Fruit fly (Drosophila melanogaster) whole organism, embryonic: Measurements from ENCODE around the gene CG6398.
A peak's percentile ranks its signal among the peaks of the same experiment; 100 is the strongest.

Source experiments
- Atf-2 ChIP-seq: fragments of 200-800 bp; sonication (Bioruptor generic); optimal IDR thresholded peaks from 2 replicates; lab custom pipeline; 2016; ENCODE audit warnings: missing biosample characterization, missing genetic modification characterization
- BtbVII ChIP-seq: fragments of 200-800 bp; sonication (Bioruptor generic); optimal IDR thresholded peaks from 3 replicates; lab custom pipeline; 2017; ENCODE audit warnings: missing biosample characterization, mild to moderate bottlenecking, missing genetic modification characterization
- CG10274 ChIP-seq: fragments of 200-800 bp; sonication (Bioruptor generic); optimal IDR thresholded peaks from 3 replicates; lab custom pipeline; 2017; ENCODE audit warnings: missing biosample characterization, mild to moderate bottlenecking, missing genetic modification characterization
- CG14441 ChIP-seq: fragments of 200-800 bp; sonication (Bioruptor generic); IDR thresholded peaks from 2 replicates; pipeline ENCODE4 v1.3.6; 2022; ENCODE audit warnings: missing biosample characterization, missing genetic modification characterization
- CG14667 ChIP-seq: fragments of 200-800 bp; sonication (Bioruptor generic); IDR thresholded peaks from 2 replicates; pipeline ENCODE4 v1.3.6; 2022; ENCODE audit warnings: missing biosample characterization, missing genetic modification characterization
- CG16815 ChIP-seq: fragments of 200-800 bp; sonication (Bioruptor generic); optimal IDR thresholded peaks from 3 replicates; lab custom pipeline; 2017; ENCODE audit warnings: missing biosample characterization, mild to moderate bottlenecking, missing genetic modification characterization
- CG17829 ChIP-seq: fragments of 200-800 bp; optimal IDR thresholded peaks from 2 replicates; lab custom pipeline; 2019; ENCODE audit warnings: missing biosample characterization, mild to moderate bottlenecking, missing genetic modification characterization, moderate library complexity
- CG1792 ChIP-seq: fragments of 200-800 bp; sonication (Bioruptor generic); optimal IDR thresholded peaks from 2 replicates; lab custom pipeline; 2016; ENCODE audit warnings: missing biosample characterization, missing genetic modification characterization
- CG18476 ChIP-seq: fragments of 200-800 bp; sonication (Bioruptor generic); optimal IDR thresholded peaks from 2 replicates; lab custom pipeline; 2016; ENCODE audit warnings: missing biosample characterization, mild to moderate bottlenecking, missing genetic modification characterization
- CG2875 ChIP-seq: fragments of 200-800 bp; sonication (Bioruptor generic); optimal IDR thresholded peaks from 2 replicates; lab custom pipeline; 2017; ENCODE audit warnings: missing biosample characterization, mild to moderate bottlenecking, missing genetic modification characterization, missing genetic modification reagents
- CG30403 ChIP-seq: fragments of 200-800 bp; sonication (Bioruptor generic); optimal IDR thresholded peaks from 3 replicates; lab custom pipeline; 2016; ENCODE audit warnings: missing biosample characterization, missing genetic modification characterization
- CG31441 ChIP-seq: fragments of 200-800 bp; sonication (Bioruptor generic); IDR thresholded peaks from 2 replicates; pipeline ENCODE4 v1.3.6; 2022; ENCODE audit warnings: missing biosample characterization, missing genetic modification characterization
- CG33557 ChIP-seq: fragments of 200-800 bp; sonication (Bioruptor generic); optimal IDR thresholded peaks from 2 replicates; lab custom pipeline; 2019; ENCODE audit warnings: missing biosample characterization, mild to moderate bottlenecking, missing genetic modification characterization, moderate library complexity
- CG3407 ChIP-seq: fragments of 200-800 bp; sonication (Bioruptor generic); optimal IDR thresholded peaks from 2 replicates; lab custom pipeline; 2018; ENCODE audit warnings: missing biosample characterization, mild to moderate bottlenecking, missing genetic modification characterization
- CG3847 ChIP-seq: fragments of 200-800 bp; sonication (Bioruptor generic); IDR thresholded peaks from 2 replicates; pipeline ENCODE4 v1.3.6; 2022; ENCODE audit warnings: missing biosample characterization, missing genetic modification characterization
- CG43689 ChIP-seq: fragments of 200-800 bp; sonication (Bioruptor generic); IDR thresholded peaks from 2 replicates; pipeline ENCODE4 v1.3.6; 2022; ENCODE audit warnings: missing biosample characterization, missing genetic modification characterization
- CG6813 ChIP-seq: fragments of 200-800 bp; sonication (Bioruptor generic); optimal IDR thresholded peaks from 2 replicates; lab custom pipeline; 2017; ENCODE audit warnings: missing biosample characterization, missing genetic modification characterization, mild to moderate bottlenecking, moderate library complexity, missing genetic modification reagents
- CG8478 ChIP-seq: fragments of >200 bp; optimal IDR thresholded peaks from 2 replicates; lab custom pipeline; 2018
- Dfd ChIP-seq, 2 experiments: fragments of >200 bp; optimal IDR thresholded peaks; 2 replicates each; lab custom pipeline; 2017; ENCODE audit warnings: missing biosample characterization in 2 of 2, missing genetic modification characterization in 2 of 2
- Dref ChIP-seq: fragments of 200-800 bp; sonication (Bioruptor generic); IDR thresholded peaks from 2 replicates; pipeline ENCODE4 v1.3.6; 2022; ENCODE audit warnings: missing biosample characterization, missing genetic modification characterization
- Elba2 ChIP-seq: fragments of 200-800 bp; sonication (Bioruptor generic); optimal IDR thresholded peaks from 3 replicates; lab custom pipeline; 2016; ENCODE audit warnings: missing biosample characterization, missing genetic modification characterization
- Fer3 ChIP-seq: fragments of 200-800 bp; sonication (Bioruptor generic); optimal IDR thresholded peaks from 2 replicates; lab custom pipeline; 2018; ENCODE audit warnings: missing biosample characterization, mild to moderate bottlenecking, missing genetic modification characterization, moderate library complexity
- HHEX ChIP-seq: fragments of 200-800 bp; sonication (Bioruptor generic); optimal IDR thresholded peaks from 3 replicates; lab custom pipeline; 2017; ENCODE audit warnings: missing biosample characterization, mild to moderate bottlenecking, missing genetic modification characterization, missing genetic modification reagents
- HLH3B ChIP-seq: fragments of 200-800 bp; sonication (Bioruptor generic); IDR thresholded peaks from 2 replicates; pipeline ENCODE4 v1.3.6; 2022; ENCODE audit warnings: missing biosample characterization, missing genetic modification characterization
- HLH54F ChIP-seq: fragments of 200-800 bp; sonication (Bioruptor generic); optimal IDR thresholded peaks from 3 replicates; lab custom pipeline; 2016; ENCODE audit warnings: missing biosample characterization, missing genetic modification characterization
- HmgZ ChIP-seq: fragments of 200-800 bp; sonication (Bioruptor generic); optimal IDR thresholded peaks from 2 replicates; lab custom pipeline; 2018; ENCODE audit warnings: missing biosample characterization, mild to moderate bottlenecking, missing genetic modification characterization
- Hr39 ChIP-seq: fragments of >200 bp; optimal IDR thresholded peaks from 2 replicates; lab custom pipeline; 2017
- Jarid2 ChIP-seq: fragments of 200-800 bp; sonication (Bioruptor generic); optimal IDR thresholded peaks from 3 replicates; lab custom pipeline; 2017; ENCODE audit warnings: mild to moderate bottlenecking, missing biosample characterization, missing genetic modification reagents, missing genetic modification characterization
- Nf-YC ChIP-seq: fragments of 200-800 bp; optimal IDR thresholded peaks from 3 replicates; lab custom pipeline; 2019; ENCODE audit warnings: missing biosample characterization, mild to moderate bottlenecking, missing genetic modification characterization, moderate library complexity
- NfI ChIP-seq: fragments of 200-800 bp; sonication (Bioruptor generic); optimal IDR thresholded peaks from 3 replicates; lab custom pipeline; 2018; ENCODE audit warnings: missing biosample characterization, mild to moderate bottlenecking, missing genetic modification characterization, moderate library complexity
- ase ChIP-seq: fragments of 200-800 bp; sonication (Bioruptor generic); IDR thresholded peaks from 3 replicates; pipeline ENCODE4 v1.3.6; 2022; ENCODE audit warnings: missing biosample characterization, missing genetic modification characterization
- ash1 ChIP-seq: fragments of 200-800 bp; sonication (Bioruptor generic); optimal IDR thresholded peaks from 2 replicates; lab custom pipeline; 2018; ENCODE audit warnings: missing biosample characterization, mild to moderate bottlenecking, missing genetic modification characterization
- ato ChIP-seq: fragments of 200-800 bp; sonication (Bioruptor generic); IDR thresholded peaks from 2 replicates; pipeline ENCODE4 v1.3.6; 2022; ENCODE audit warnings: missing biosample characterization, missing genetic modification characterization; ENCODE audit not compliant: partially characterized antibody
- crc ChIP-seq: fragments of 200-800 bp; sonication (Bioruptor generic); optimal IDR thresholded peaks from 2 replicates; lab custom pipeline; 2016; ENCODE audit warnings: missing biosample characterization, missing genetic modification characterization
- da ChIP-seq: fragments of 200-800 bp; sonication (Bioruptor generic); optimal IDR thresholded peaks from 2 replicates; lab custom pipeline; 2016; ENCODE audit warnings: missing biosample characterization, missing genetic modification characterization
- dan ChIP-seq: fragments of 200-800 bp; sonication (Bioruptor generic); IDR thresholded peaks from 2 replicates; pipeline ENCODE4 v1.3.6; 2022; ENCODE audit warnings: missing biosample characterization, missing genetic modification characterization
- dm ChIP-seq: fragments of 200-800 bp; sonication (Bioruptor generic); optimal IDR thresholded peaks from 3 replicates; lab custom pipeline; 2016; ENCODE audit warnings: missing biosample characterization, missing genetic modification characterization
- dmrt11E ChIP-seq: fragments of 200-800 bp; sonication (Bioruptor generic); optimal IDR thresholded peaks from 3 replicates; lab custom pipeline; 2018; ENCODE audit warnings: missing biosample characterization, mild to moderate bottlenecking, missing genetic modification characterization, moderate library complexity
- gcm ChIP-seq: fragments of 200-800 bp; sonication (Bioruptor generic); optimal IDR thresholded peaks from 2 replicates; lab custom pipeline; 2019; ENCODE audit warnings: missing biosample characterization, mild to moderate bottlenecking, missing genetic modification characterization, moderate library complexity
- hbn ChIP-seq: fragments of 200-800 bp; sonication (Bioruptor generic); IDR thresholded peaks from 2 replicates; pipeline ENCODE4 v1.3.6; 2022; ENCODE audit warnings: missing biosample characterization, missing genetic modification characterization; ENCODE audit not compliant: partially characterized antibody
- lbe ChIP-seq: fragments of 200-800 bp; sonication (Bioruptor generic); optimal IDR thresholded peaks from 2 replicates; lab custom pipeline; 2016; ENCODE audit warnings: missing biosample characterization, mild to moderate bottlenecking, missing genetic modification characterization
- nau ChIP-seq: fragments of 200-800 bp; sonication (Bioruptor generic); optimal IDR thresholded peaks from 3 replicates; lab custom pipeline; 2017; ENCODE audit warnings: missing biosample characterization, mild to moderate bottlenecking, missing genetic modification characterization, missing genetic modification reagents
- pzg ChIP-seq: fragments of 200-800 bp; sonication (Bioruptor generic); optimal IDR thresholded peaks from 3 replicates; lab custom pipeline; 2018; ENCODE audit warnings: missing biosample characterization, mild to moderate bottlenecking, missing genetic modification characterization, moderate library complexity
- sima ChIP-seq: fragments of 200-800 bp; sonication (Bioruptor generic); optimal IDR thresholded peaks from 2 replicates; lab custom pipeline; 2016; ENCODE audit warnings: missing biosample characterization, missing genetic modification characterization
- sna ChIP-seq: fragments of 200-800 bp; sonication (Bioruptor generic); IDR thresholded peaks from 2 replicates; pipeline ENCODE4 v1.3.6; 2022; ENCODE audit warnings: missing biosample characterization, missing genetic modification characterization; ENCODE audit not compliant: partially characterized antibody
- sob ChIP-seq: fragments of 200-800 bp; sonication (Bioruptor generic); IDR thresholded peaks from 2 replicates; pipeline ENCODE4 v1.3.6; 2022; ENCODE audit warnings: missing biosample characterization, missing genetic modification characterization
- trem ChIP-seq: fragments of 200-800 bp; optimal IDR thresholded peaks from 3 replicates; lab custom pipeline; 2019; ENCODE audit warnings: missing biosample characterization, mild to moderate bottlenecking, missing genetic modification characterization, moderate library complexity
- trh ChIP-seq: fragments of 200-800 bp; sonication (Bioruptor generic); optimal IDR thresholded peaks from 2 replicates; lab custom pipeline; 2016; ENCODE audit warnings: missing biosample characterization, missing genetic modification characterization
- unpg ChIP-seq: fragments of 200-800 bp; sonication (Bioruptor generic); optimal IDR thresholded peaks from 3 replicates; lab custom pipeline; 2018; ENCODE audit warnings: missing biosample characterization, mild to moderate bottlenecking, missing genetic modification characterization, moderate library complexity
- z ChIP-seq: fragments of 200-800 bp; sonication (Bioruptor generic); IDR thresholded peaks from 3 replicates; pipeline ENCODE4 v1.3.6; 2022; ENCODE audit warnings: missing biosample characterization, missing genetic modification characterization

The CG6398 gene

dm6 chrX:17826807-17827703 lies 3.6 kb upstream of the CG6398 start, which contains the start of gene Socs16D (continued):
- TF ChIP-seq CG6813 (GFP tag; lab: Kevin White, UChicago) (no peak), da (GFP tag; lab: Kevin White, UChicago) (no peak), CG14441 (no peak), Elba2 (peak; percentile 99), dmrt11E (no peak), ato (peak; percentile 97), crc (GFP tag; lab: Kevin White, UChicago) (peak; percentile 16), CG43689 (no peak), CG31441 (GFP tag; lab: Robert Waterston, UW) (no peak), Jarid2 (GFP tag; lab: Kevin White, UChicago) (peak; percentile 34), z (no peak), CG18476 (no peak), BtbVII (peak; percentile 13), CG1792 (GFP tag; lab: Kevin White, UChicago) (no peak), Atf-2 (GFP tag; lab: Kevin White, UChicago) (no peak), pzg (GFP tag; lab: Kevin White, UChicago) (peak; percentile 94), sima (GFP tag; lab: Kevin White, UChicago) (no peak), CG10274 (GFP tag; lab: Kevin White, UChicago) (no peak), sob (GFP tag; lab: Robert Waterston, UW) (peak; percentile 69), CG8478 (lab: Kevin White, UChicago) (peak; percentile 97), CG14667 (GFP tag; lab: Robert Waterston, UW) (no peak), HLH54F (GFP tag; lab: Kevin White, UChicago) (peak; percentile 22), sna (GFP tag; lab: Robert Waterston, UW) (peak; percentile 95), CG33557 (GFP tag; lab: Kevin White, UChicago) (no peak), CG30403 (GFP tag; lab: Kevin White, UChicago) (peak; percentile 38), trh (no peak), lbe (GFP tag; lab: Kevin White, UChicago) (peak; percentile 20), gcm (peak; percentile 10), HHEX (GFP tag; lab: Kevin White, UChicago) (no peak), CG3847 (GFP tag; lab: Robert Waterston, UW) (peak; percentile 89), HLH3B (GFP tag; lab: Robert Waterston, UW) (0 out of 2 replicates have a peak, but pooled peaks have one; percentile 5), Hr39 (no peak), Dref (peak; percentile 95), nau (no peak), Nf-YC (peak; percentile 24), dan (GFP tag; lab: Robert Waterston, UW) (no peak), NfI (GFP tag; lab: Kevin White, UChicago) (peak; percentile 2), CG2875 (GFP tag; lab: Kevin White, UChicago) (no peak), ash1 (no peak), CG16815 (GFP tag; lab: Kevin White, UChicago) (no peak), unpg (GFP tag; lab: Kevin White, UChicago) (peak; percentile 15), CG17829 (tag; lab: Kevin White, UChicago) (peak; percentile 28), HmgZ (tag; lab: Kevin White, UChicago) (peak; percentile 72), CG3407 (GFP tag; lab: Kevin White, UChicago) (peak; percentile 2), trem (peak; percentile 78), Dfd (GFP tag; optimal IDR thresholded peaks at IDR 0.05; lab: Kevin White, UChicago) (no peak), Fer3 (tag; lab: Kevin White, UChicago) (peak; percentile 12), hbn (GFP tag; lab: Robert Waterston, UW) (peak; percentile 96), dm (GFP tag; lab: Kevin White, UChicago) (peak; percentile 56), ase (GFP tag; lab: Robert Waterston, UW) (no peak)
